Fruit fly (Drosophila melanogaster): Measurements from ENCODE around the gene Tim9b.
A peak's percentile ranks its signal among the peaks of the same experiment; 100 is the strongest.

Gene Tim9b

DNA sequence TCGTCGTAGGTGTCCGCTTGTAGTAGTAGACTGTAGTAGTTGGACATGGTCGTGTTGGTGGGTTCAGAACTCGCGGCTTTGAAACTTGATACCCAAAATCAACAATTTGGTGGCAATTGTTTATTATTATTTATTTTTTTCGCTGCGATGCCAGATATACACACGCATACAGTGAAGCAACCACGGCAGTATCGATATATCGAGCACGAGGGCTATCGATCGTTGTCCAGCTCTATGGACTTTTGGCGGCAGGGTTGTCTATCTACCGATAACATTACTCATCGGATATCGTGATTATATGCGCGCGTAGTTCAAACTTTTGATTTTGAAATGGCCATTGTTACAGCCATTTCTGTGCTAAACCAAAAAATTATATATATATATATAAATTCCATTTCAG lies 16.7 kb downstream of the Tim9b start, which contains the start of gene CG14220:
TSS of gene CG14220 (minus strand) at position 208 of the 400 bp plus-strand sequence.
- TF ChIP-seq CG11617 (GFP tag; optimal IDR thresholded peaks at IDR 0.05) (no peak), CG1620 (GFP tag; optimal IDR thresholded peaks at IDR 0.05) (peak; percentile 8), Hr96 (GFP tag; optimal IDR thresholded peaks at IDR 0.05) (no peak), Crg-1 (GFP tag; optimal IDR thresholded peaks at IDR 0.05) (peak; percentile 23), tj (GFP tag; optimal IDR thresholded peaks at IDR 0.05) (peak; percentile 42), CG14711 (tag; optimal IDR thresholded peaks at IDR 0.05) (peak; percentile 94), pad (GFP tag; optimal IDR thresholded peaks at IDR 0.05) (peak; percentile 11), CG7101 (tag; optimal IDR thresholded peaks at IDR 0.05) (peak; percentile 36), CG7045 (GFP tag; optimal IDR thresholded peaks at IDR 0.05) (no peak), bab1 (GFP tag; optimal IDR thresholded peaks at IDR 0.05) (peak; percentile 49), ovo (GFP tag; optimal IDR thresholded peaks at IDR 0.05) (peak; percentile 10), CG33017 (tag; optimal IDR thresholded peaks at IDR 0.05) (no peak), cic (GFP tag; optimal IDR thresholded peaks at IDR 0.05) (peak; percentile 29), kay (GFP tag; ENCODE audit: borderline replicate concordance) (no peak), CG5204 (GFP tag; optimal IDR thresholded peaks at IDR 0.05) (no peak), Mnt (GFP tag; optimal IDR thresholded peaks at IDR 0.05) (peak; percentile 57), CG12768 (GFP tag; optimal IDR thresholded peaks at IDR 0.05) (no peak), toe (GFP tag; optimal IDR thresholded peaks at IDR 0.05) (no peak), cnc (optimal IDR thresholded peaks at IDR 0.05) (no peak), Clk (GFP tag; optimal IDR thresholded peaks at IDR 0.05) (no peak)

DNA sequence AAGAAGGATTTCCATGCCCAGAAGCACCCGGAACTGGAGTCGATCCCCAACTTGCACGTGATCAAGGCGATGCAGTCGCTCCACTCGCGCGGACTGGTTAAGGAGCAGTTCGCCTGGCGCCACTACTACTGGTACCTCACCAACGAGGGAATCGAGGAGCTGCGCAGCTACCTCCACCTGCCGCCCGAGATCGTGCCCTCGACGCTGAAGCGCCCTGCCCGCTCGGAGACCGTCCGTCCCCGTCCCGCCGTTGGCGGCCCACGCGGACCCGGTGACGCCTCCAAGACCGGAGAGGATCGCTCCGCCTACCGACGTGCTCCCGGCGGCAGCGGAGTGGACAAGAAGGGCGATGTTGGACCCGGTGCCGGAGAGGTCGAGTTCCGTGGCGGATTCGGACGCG lies 19.8 kb downstream of the Tim9b start:
- no peak for TF ChIP-seq kay (GFP tag; ENCODE audit: borderline replicate concordance)
- no peak for TF ChIP-seq Hr96 (GFP tag; optimal IDR thresholded peaks at IDR 0.05)
- TF ChIP-seq Crg-1 (GFP tag; optimal IDR thresholded peaks at IDR 0.05) = no peak
- no peak for TF ChIP-seq bab1 (GFP tag; optimal IDR thresholded peaks at IDR 0.05)
- TF ChIP-seq toe (GFP tag; optimal IDR thresholded peaks at IDR 0.05) = no peak
- TF ChIP-seq Mnt (GFP tag; optimal IDR thresholded peaks at IDR 0.05) = no peak
- no peak for TF ChIP-seq cic (GFP tag; optimal IDR thresholded peaks at IDR 0.05)
- no peak for TF ChIP-seq CG12768 (GFP tag; optimal IDR thresholded peaks at IDR 0.05)
- TF ChIP-seq CG7101 (tag; optimal IDR thresholded peaks at IDR 0.05) = no peak
- TF ChIP-seq CG11617 (GFP tag; optimal IDR thresholded peaks at IDR 0.05) = no peak
- no peak for TF ChIP-seq CG5204 (GFP tag; optimal IDR thresholded peaks at IDR 0.05)
- no peak for TF ChIP-seq CG33017 (tag; optimal IDR thresholded peaks at IDR 0.05)

DNA sequence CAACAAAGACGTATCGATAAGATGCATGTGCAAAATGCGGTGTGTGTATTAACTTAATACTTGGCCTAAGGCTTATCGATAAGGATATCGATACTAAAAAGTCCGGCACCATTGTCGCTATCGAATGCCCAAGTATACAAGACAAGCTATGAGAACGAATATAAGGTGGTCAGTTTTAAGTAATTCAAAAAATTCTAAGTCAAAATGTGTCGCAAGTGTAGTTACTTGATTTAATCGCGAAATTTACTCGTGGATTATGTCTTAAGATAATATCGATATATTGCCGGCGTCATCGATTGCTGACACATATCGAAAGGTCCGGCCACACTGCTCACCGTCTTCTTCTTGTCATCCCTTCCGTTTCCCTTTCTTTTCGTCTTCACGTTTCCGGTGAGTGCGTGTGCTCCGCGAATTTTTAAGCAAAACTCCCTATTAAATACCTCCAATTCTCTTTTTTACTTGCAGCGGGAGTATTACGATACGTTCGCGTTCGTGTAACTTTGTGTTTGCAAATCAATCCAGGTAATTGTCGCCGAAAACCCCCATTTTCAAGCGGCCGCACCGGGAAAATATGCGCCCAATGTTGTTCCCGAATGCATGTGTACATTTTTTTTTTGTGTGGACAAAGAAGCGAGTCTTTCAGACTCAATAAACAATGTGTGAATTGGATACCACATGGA lies 20.5 kb downstream of the Tim9b start, which contains the start of gene RpS10b:
TSS of gene RpS10b (plus strand) at position 348 of the 680 bp plus-strand sequence.
- TF ChIP-seq ovo (GFP tag; optimal IDR thresholded peaks at IDR 0.05) (peak; percentile 97), CG14711 (tag; optimal IDR thresholded peaks at IDR 0.05) (peak; percentile 70), toe (GFP tag; optimal IDR thresholded peaks at IDR 0.05) (peak; percentile 77), bab1 (GFP tag; optimal IDR thresholded peaks at IDR 0.05) (peak; percentile 96), CG7045 (GFP tag; optimal IDR thresholded peaks at IDR 0.05) (peak; percentile 82), kay (GFP tag; ENCODE audit: borderline replicate concordance) (peak; percentile 58), tj (GFP tag; optimal IDR thresholded peaks at IDR 0.05) (peak; percentile 88), Mnt (GFP tag; optimal IDR thresholded peaks at IDR 0.05) (peak; percentile 96), CG7101 (tag; optimal IDR thresholded peaks at IDR 0.05) (peak; percentile 95), Clk (GFP tag; optimal IDR thresholded peaks at IDR 0.05) (peak; percentile 34), Hr96 (GFP tag; optimal IDR thresholded peaks at IDR 0.05) (peak; percentile 95), Crg-1 (GFP tag; optimal IDR thresholded peaks at IDR 0.05) (peak; percentile 98), CG12768 (GFP tag; optimal IDR thresholded peaks at IDR 0.05) (peak; percentile 79), CG1620 (GFP tag; optimal IDR thresholded peaks at IDR 0.05) (peak; percentile 98), cic (GFP tag; optimal IDR thresholded peaks at IDR 0.05) (peak; percentile 34), CG11617 (GFP tag; optimal IDR thresholded peaks at IDR 0.05) (peak; percentile 98), cnc (optimal IDR thresholded peaks at IDR 0.05) (no peak), pad (GFP tag; optimal IDR thresholded peaks at IDR 0.05) (peak; percentile 86), CG5204 (GFP tag; optimal IDR thresholded peaks at IDR 0.05) (peak; percentile 85), CG33017 (tag; optimal IDR thresholded peaks at IDR 0.05) (peak; percentile 78)

DNA sequence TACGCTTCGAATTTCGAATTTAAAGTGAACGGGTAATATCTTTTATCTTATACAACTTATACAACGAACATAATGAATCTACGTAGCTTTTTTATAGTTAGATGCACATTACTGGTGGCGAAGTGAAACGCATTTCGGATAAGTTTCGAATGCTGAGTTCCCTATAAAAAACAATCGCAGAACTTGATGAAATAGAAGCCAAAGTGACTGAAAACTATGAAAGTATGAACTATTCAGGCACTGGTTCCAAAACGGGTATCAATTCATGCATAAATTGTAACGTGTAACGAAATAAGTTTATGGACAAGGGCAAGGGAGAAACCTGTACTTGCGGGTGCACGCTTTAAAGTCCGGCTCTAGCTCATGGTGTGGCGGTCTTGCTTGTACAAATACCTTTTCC lies 22.5 kb downstream of the Tim9b start:
- TF ChIP-seq Mnt (GFP tag; optimal IDR thresholded peaks at IDR 0.05) = no peak
- no peak for TF ChIP-seq bab1 (GFP tag; optimal IDR thresholded peaks at IDR 0.05)
- no peak for TF ChIP-seq CG33017 (tag; optimal IDR thresholded peaks at IDR 0.05)
- no peak for TF ChIP-seq CG14711 (tag; optimal IDR thresholded peaks at IDR 0.05)
- no peak for TF ChIP-seq CG7045 (GFP tag; optimal IDR thresholded peaks at IDR 0.05)
- no peak for TF ChIP-seq cnc (optimal IDR thresholded peaks at IDR 0.05)
- TF ChIP-seq pad (GFP tag; optimal IDR thresholded peaks at IDR 0.05) = no peak
- no peak for TF ChIP-seq toe (GFP tag; optimal IDR thresholded peaks at IDR 0.05)
- no peak for TF ChIP-seq ovo (GFP tag; optimal IDR thresholded peaks at IDR 0.05)
- no peak for TF ChIP-seq Crg-1 (GFP tag; optimal IDR thresholded peaks at IDR 0.05)
- TF ChIP-seq kay (GFP tag; ENCODE audit: borderline replicate concordance) = no peak
- no peak for TF ChIP-seq tj (GFP tag; optimal IDR thresholded peaks at IDR 0.05)
- TF ChIP-seq CG1620 (GFP tag; optimal IDR thresholded peaks at IDR 0.05) = no peak
- no peak for TF ChIP-seq CG12768 (GFP tag; optimal IDR thresholded peaks at IDR 0.05)
- no peak for TF ChIP-seq CG5204 (GFP tag; optimal IDR thresholded peaks at IDR 0.05)
- no peak for TF ChIP-seq Hr96 (GFP tag; optimal IDR thresholded peaks at IDR 0.05)
- TF ChIP-seq Clk (GFP tag; optimal IDR thresholded peaks at IDR 0.05) = no peak
- TF ChIP-seq CG7101 (tag; optimal IDR thresholded peaks at IDR 0.05) = no peak
- TF ChIP-seq CG11617 (GFP tag; optimal IDR thresholded peaks at IDR 0.05) = no peak
- TF ChIP-seq cic (GFP tag; optimal IDR thresholded peaks at IDR 0.05) = no peak

DNA sequence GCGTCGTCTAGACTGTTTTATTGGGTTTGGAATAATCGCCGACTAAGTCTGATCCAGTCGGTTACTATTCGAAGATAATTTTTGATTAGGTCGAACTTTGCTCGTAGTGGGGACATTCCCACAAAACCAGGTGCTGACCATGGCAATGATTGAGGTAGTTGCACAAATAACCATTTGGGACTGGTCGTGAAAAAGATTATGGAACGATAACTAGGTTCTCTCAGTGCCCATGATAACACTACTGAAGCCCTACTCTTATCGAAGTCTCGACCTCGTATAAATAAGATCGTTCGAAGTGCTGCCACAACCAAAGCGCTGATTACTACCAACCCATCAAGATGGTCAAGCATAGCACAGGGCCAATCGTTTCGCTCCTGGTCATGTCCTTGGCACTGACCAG lies 26.0 kb downstream of the Tim9b start, which contains the start of gene CG14205:
TSS of gene CG14205 (plus strand) at position 301 of the 400 bp plus-strand sequence.
- no peak for TF ChIP-seq CG11617 (GFP tag; optimal IDR thresholded peaks at IDR 0.05)
- TF ChIP-seq bab1 (GFP tag; optimal IDR thresholded peaks at IDR 0.05) = no peak
- TF ChIP-seq CG33017 (tag; optimal IDR thresholded peaks at IDR 0.05) = no peak
- TF ChIP-seq cic (GFP tag; optimal IDR thresholded peaks at IDR 0.05) = no peak
- TF ChIP-seq Mnt (GFP tag; optimal IDR thresholded peaks at IDR 0.05) = no peak
- TF ChIP-seq CG1620 (GFP tag; optimal IDR thresholded peaks at IDR 0.05) = no peak
- no peak for TF ChIP-seq pad (GFP tag; optimal IDR thresholded peaks at IDR 0.05)
- no peak for TF ChIP-seq cnc (optimal IDR thresholded peaks at IDR 0.05)
- TF ChIP-seq Hr96 (GFP tag; optimal IDR thresholded peaks at IDR 0.05) = no peak
- TF ChIP-seq CG7045 (GFP tag; optimal IDR thresholded peaks at IDR 0.05) = no peak
- TF ChIP-seq CG14711 (tag; optimal IDR thresholded peaks at IDR 0.05) = no peak
- no peak for TF ChIP-seq kay (GFP tag; ENCODE audit: borderline replicate concordance)
- no peak for TF ChIP-seq Crg-1 (GFP tag; optimal IDR thresholded peaks at IDR 0.05)
- TF ChIP-seq toe (GFP tag; optimal IDR thresholded peaks at IDR 0.05) = no peak
- TF ChIP-seq ovo (GFP tag; optimal IDR thresholded peaks at IDR 0.05) = no peak
- no peak for TF ChIP-seq tj (GFP tag; optimal IDR thresholded peaks at IDR 0.05)
- no peak for TF ChIP-seq Clk (GFP tag; optimal IDR thresholded peaks at IDR 0.05)
